Fruit fly (Drosophila melanogaster) whole organism: ENCODE measurements around the gene jp.

Experiments used
- CG8478 ChIP-seq: fragments of >200 bp; optimal IDR thresholded peaks from 2 replicates; lab custom pipeline; 2018; ENCODE audit warnings: inconsistent platforms
- Dll ChIP-seq: fragments of >200 bp; optimal IDR thresholded peaks from 2 replicates; lab custom pipeline; 2017
- EcR ChIP-seq, 2 experiments: fragments of >200 bp; optimal IDR thresholded peaks; 2 replicates each; lab custom pipeline; 2017; ENCODE audit warnings: missing biosample characterization in 2 of 2, missing genetic modification characterization in 2 of 2, missing genetic modification reagents in 2 of 2
- usp ChIP-seq: fragments of >200 bp; optimal IDR thresholded peaks from 2 replicates; lab custom pipeline; 2017; ENCODE audit warnings: missing biosample characterization, missing genetic modification characterization, mixed read lengths

DNA sequence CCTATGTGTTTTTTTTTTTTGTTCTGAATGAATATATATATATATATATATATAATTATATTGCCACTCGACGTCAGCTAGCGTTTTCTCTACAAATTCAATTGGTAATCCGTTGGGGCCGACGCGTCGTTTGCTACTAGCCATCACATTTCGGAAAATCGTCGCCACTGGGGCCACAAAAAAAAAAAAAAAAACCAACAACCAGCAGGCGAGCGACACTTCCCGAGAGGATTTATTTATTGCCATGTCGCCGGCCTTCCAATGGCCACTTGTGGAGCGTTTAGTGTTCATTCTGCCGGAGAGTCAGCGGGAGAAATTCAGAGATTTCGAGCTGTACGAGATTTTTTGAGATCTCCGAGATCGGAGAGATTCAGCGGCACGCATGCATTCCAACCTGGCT is 15.7 kb downstream of the jp start:
- TF ChIP-seq Dll (lab: Kevin White, UChicago), result no peak
- TF ChIP-seq EcR (GFP tag; optimal IDR thresholded peaks at IDR 0.05; lab: Kevin White, UChicago), result no peak
- TF ChIP-seq CG8478, result no peak
- TF ChIP-seq usp (GFP tag; lab: Kevin White, UChicago), result no peak
